Worm (Caenorhabditis elegans): ENCODE data around the gene emg-1.

emg-1 gene

DNA sequence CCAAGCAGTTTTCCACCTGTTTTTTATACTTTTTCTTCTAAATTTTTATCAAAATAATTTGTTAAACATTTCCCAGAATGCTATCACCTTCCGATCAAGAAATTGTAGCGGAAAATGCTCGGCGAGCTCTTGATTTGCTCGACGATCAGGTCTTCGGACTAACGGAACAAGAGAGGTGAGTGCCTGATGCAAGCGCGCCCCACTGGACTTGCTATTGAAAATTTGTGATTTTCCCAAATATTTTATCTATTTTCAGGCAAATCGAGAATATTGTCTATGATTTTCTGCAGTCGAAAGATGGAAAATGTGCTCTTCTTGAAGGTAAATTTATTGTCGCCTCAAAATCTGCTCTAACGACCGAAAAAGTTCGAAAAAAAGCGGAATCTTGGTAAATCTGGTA is 3.2 kb upstream of the emg-1 start, which contains the start of gene orc-4:
orc-4 (plus strand) TSS at position 77 of the 400 bp plus-strand sequence.
- no peak for TF ChIP-seq ztf-4 (tag; optimal IDR thresholded peaks at IDR 0.05)
- TF ChIP-seq aly-2 (tag; optimal IDR thresholded peaks at IDR 0.05): no peak
- TF ChIP-seq fos-1 (tag; optimal IDR thresholded peaks at IDR 0.05): no peak
- no peak for TF ChIP-seq R02D3.7 (tag; optimal IDR thresholded peaks at IDR 0.05)
- peak; percentile 34 for TF ChIP-seq lin-15B (tag; optimal IDR thresholded peaks at IDR 0.05)
- TF ChIP-seq pqm-1 (tag; optimal IDR thresholded peaks at IDR 0.05): no peak
- no peak for TF ChIP-seq zag-1 (tag; optimal IDR thresholded peaks at IDR 0.05)
- no peak for TF ChIP-seq ceh-82 (tag; optimal IDR thresholded peaks at IDR 0.05)
- no peak for TF ChIP-seq ZK546.5 (tag; optimal IDR thresholded peaks at IDR 0.05)
- TF ChIP-seq nhr-12 (tag; optimal IDR thresholded peaks at IDR 0.05): no peak
- TF ChIP-seq daf-12 (tag; optimal IDR thresholded peaks at IDR 0.05): no peak
- no peak for TF ChIP-seq unc-39 (tag; optimal IDR thresholded peaks at IDR 0.05)
- TF ChIP-seq skn-1 (tag; optimal IDR thresholded peaks at IDR 0.05): no peak
- TF ChIP-seq pha-4 (tag; optimal IDR thresholded peaks at IDR 0.05): peak; percentile 6
- no peak for TF ChIP-seq fkh-2 (tag; optimal IDR thresholded peaks at IDR 0.05)

DNA sequence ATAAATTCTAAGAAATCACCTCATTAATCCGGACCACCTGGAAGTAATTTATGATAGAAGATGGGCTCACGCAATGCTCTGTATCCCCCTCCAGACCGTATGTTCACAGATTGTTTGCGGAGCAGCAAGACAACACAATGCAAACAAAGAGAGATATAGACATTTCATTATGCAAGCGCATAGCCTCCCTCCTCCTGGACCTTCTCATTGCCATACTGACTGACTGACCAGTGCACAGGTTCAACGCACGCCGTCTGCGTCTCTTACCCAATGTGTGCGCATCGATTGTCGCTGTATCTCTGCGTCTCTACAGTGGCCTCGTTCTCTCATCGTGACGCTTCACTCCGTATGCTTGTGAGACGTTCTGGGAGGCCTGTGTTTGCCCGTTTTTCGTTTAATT is 2.3 kb downstream of the emg-1 start:
- TF ChIP-seq nfya-1 (tag; optimal IDR thresholded peaks at IDR 0.05; ENCODE audit: insufficient read depth) (peak; percentile 82), elt-1 (tag; optimal IDR thresholded peaks at IDR 0.05) (no peak), fkh-2 (tag; optimal IDR thresholded peaks at IDR 0.05) (no peak), nhr-76 (tag; optimal IDR thresholded peaks at IDR 0.05) (no peak), nhr-67 (tag; optimal IDR thresholded peaks at IDR 0.05) (no peak), ZK546.5 (tag; optimal IDR thresholded peaks at IDR 0.05) (no peak), nhr-237 (tag; optimal IDR thresholded peaks at IDR 0.05) (no peak), aly-2 (tag; optimal IDR thresholded peaks at IDR 0.05) (no peak), ceh-28 (tag; optimal IDR thresholded peaks at IDR 0.05) (peak; percentile 78), elt-2 (tag; optimal IDR thresholded peaks at IDR 0.05) (peak; percentile 9), unc-39 (tag; optimal IDR thresholded peaks at IDR 0.05) (no peak), egl-5 (tag; optimal IDR thresholded peaks at IDR 0.05) (peak; percentile 1), pha-4 (tag; optimal IDR thresholded peaks at IDR 0.05) (peak; percentile 35), ceh-9 (tag; optimal IDR thresholded peaks at IDR 0.05) (no peak), mml-1 (tag; optimal IDR thresholded peaks at IDR 0.05) (no peak), nhr-28 (tag; optimal IDR thresholded peaks at IDR 0.05) (no peak), snpc-4 (tag; optimal IDR thresholded peaks at IDR 0.05) (no peak), egl-27 (tag; optimal IDR thresholded peaks at IDR 0.05) (no peak), ama-1 (optimal IDR thresholded peaks at IDR 0.05) (no peak), sea-2 (GFP tag; optimal IDR thresholded peaks at IDR 0.05) (no peak), fos-1 (tag; optimal IDR thresholded peaks at IDR 0.05) (no peak), lin-39 (tag; optimal IDR thresholded peaks at IDR 0.05) (peak; percentile 77), nhr-11 (tag; optimal IDR thresholded peaks at IDR 0.05) (no peak), nhr-77 (tag; optimal IDR thresholded peaks at IDR 0.05) (no peak), mdl-1 (tag; optimal IDR thresholded peaks at IDR 0.05) (no peak), R02D3.7 (tag; optimal IDR thresholded peaks at IDR 0.05) (no peak), jun-1 (tag; optimal IDR thresholded peaks at IDR 0.05) (no peak), lin-15B (tag; optimal IDR thresholded peaks at IDR 0.05) (peak; percentile 34), skn-1 (tag; optimal IDR thresholded peaks at IDR 0.05) (no peak), nhr-23 (tag; optimal IDR thresholded peaks at IDR 0.05) (peak; percentile 1), hmg-11 (tag; optimal IDR thresholded peaks at IDR 0.05) (peak; percentile 84), ceh-82 (tag; optimal IDR thresholded peaks at IDR 0.05) (no peak), nhr-12 (tag; optimal IDR thresholded peaks at IDR 0.05) (no peak), daf-12 (tag; optimal IDR thresholded peaks at IDR 0.05) (no peak), elt-3 (tag; optimal IDR thresholded peaks at IDR 0.05) (no peak), ztf-11 (tag; optimal IDR thresholded peaks at IDR 0.05) (no peak), pqm-1 (tag; optimal IDR thresholded peaks at IDR 0.05) (no peak), zag-1 (tag; optimal IDR thresholded peaks at IDR 0.05) (no peak), ceh-16 (tag; optimal IDR thresholded peaks at IDR 0.05) (no peak), fkh-10 (GFP tag; optimal IDR thresholded peaks at IDR 0.05) (no peak), nhr-43 (tag; optimal IDR thresholded peaks at IDR 0.05; ENCODE audit: poor library complexity, severe bottlenecking) (no peak), ztf-4 (tag; optimal IDR thresholded peaks at IDR 0.05) (no peak), eor-1 (tag; optimal IDR thresholded peaks at IDR 0.05) (no peak), lsy-12 (tag; optimal IDR thresholded peaks at IDR 0.05) (no peak), unc-62 (GFP tag; optimal IDR thresholded peaks at IDR 0.05) (no peak), tbx-2 (tag; optimal IDR thresholded peaks at IDR 0.05) (no peak), nhr-25 (tag; optimal IDR thresholded peaks at IDR 0.05) (no peak)

All from whole organism, L3 larva.